Fruit fly (Drosophila melanogaster) whole organism, larva: ENCODE data around the gene E2f1.

Experiments used
- noc ChIP-seq: fragments of 200-800 bp; sonication (Bioruptor generic); optimal IDR thresholded peaks from 3 replicates; lab custom pipeline; 2019; ENCODE audit warnings: missing biosample characterization, mild to moderate bottlenecking, missing genetic modification characterization, moderate library complexity

Gene E2f1

DNA sequence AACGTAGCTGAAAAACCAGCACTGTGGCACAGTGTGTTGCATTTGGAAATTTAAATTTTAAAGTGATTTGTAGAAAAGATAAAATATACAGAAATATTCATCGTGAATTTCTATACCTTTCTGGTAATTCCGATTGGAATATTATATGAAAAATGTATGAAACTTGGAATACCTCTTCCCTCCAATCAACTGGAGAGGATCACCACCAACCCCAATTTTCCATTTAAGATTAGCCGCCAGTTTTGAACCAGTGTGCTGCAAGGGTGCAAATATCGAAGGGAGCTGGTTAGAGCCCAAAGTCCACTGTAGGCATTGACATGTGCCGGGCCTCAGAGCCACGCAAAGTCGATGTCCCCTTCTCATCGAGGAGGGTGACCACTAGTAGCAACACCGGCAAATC lies 17.5 kb downstream of the E2f1 start:
- TF ChIP-seq noc (tag; lab: Kevin White, UChicago), result no peak

- no peak for TF ChIP-seq noc (tag; lab: Kevin White, UChicago)
Measured at dm6 chr3R:21642301-21642700, 18.4 kb downstream of the E2f1 start.

- TF ChIP-seq noc (tag; lab: Kevin White, UChicago), result no peak
Measured at dm6 chr3R:21641517-21642137, 19.0 kb downstream of the E2f1 start.

DNA sequence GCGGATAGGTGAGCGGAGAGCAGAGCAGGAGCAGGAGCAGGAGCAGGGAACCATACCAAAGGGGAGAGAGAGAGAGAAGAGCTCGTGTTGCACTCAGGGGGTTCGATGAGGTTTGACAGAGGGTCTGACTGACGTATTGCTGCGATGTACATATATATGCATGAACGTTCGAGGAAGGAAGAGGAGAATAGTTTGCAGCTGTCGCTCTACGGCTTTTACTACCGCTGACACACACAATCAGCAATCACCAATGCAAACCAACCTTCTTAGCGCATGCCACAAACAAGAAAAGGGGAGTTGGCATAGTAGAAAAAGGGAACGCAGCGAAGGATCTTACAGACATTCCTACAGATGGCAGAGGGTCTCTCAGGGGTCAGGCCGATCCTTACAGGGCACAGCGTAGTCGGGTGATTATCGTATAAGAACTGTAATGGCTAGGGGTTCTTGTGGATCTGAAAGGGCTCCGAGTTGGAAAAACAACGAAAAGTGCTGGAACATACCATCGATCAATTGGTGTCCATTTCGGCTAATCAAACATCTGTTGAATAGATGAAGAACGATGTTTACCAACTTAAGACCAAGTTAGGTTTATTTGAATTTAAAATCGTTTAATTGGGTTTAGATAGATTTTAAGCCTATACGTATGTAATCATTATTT lies 20.2 kb downstream of the E2f1 start:
- TF ChIP-seq noc (tag; lab: Kevin White, UChicago), result no peak

dm6 chr3R:21638437-21638836 lies 22.2 kb downstream of the E2f1 start:
- TF ChIP-seq noc (tag; lab: Kevin White, UChicago), result no peak

DNA sequence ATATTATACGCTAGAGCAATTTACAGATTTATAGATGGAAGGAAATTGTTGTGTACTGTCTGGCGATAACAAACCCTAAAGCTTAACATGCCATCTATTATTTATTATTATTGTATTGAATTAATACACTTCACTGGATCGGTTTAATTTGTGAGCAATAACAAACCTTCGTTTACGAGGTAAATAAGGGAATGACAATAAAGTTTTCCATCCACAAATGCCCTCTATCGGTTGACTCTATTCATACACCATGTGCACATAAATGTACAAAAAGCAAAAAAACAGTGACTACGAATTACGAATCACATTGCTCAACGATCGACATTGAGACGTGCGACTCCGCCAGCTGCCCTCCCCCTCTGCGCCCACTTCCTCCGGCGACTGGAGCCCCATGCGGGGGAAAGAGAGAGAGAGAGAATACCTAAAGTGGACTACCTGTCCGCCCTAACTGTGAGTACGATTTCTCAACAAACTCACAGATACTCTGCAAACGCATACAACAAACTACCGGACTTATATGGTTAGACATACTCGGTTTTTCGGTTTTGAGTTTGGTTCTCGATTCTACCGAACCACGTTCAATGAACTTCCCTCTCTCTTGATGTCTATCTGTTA lies 23.7 kb downstream of the E2f1 start:
- no peak for TF ChIP-seq noc (tag; lab: Kevin White, UChicago)

- no peak for TF ChIP-seq noc (tag; lab: Kevin White, UChicago)
Measured at dm6 chr3R:21635975-21636678, 24.5 kb downstream of the E2f1 start.

DNA sequence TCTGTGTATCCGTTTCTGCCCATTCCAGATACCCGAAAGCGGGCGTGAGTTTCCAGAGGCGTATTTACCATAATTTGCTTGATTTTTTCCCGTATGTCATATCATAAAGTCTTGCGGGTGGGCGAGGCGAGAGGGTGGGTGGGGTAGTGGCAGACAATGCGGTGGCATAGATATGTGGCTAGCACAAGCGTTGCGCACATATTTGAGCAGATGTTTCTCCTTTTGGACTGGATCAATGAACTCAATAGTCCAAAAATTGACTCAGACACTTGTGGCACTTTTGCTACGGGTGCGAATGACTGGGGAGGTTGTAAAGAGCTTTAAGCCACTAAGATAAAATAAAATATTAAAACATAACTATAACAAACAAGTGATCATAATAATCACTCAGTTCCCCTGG lies 25.5 kb downstream of the E2f1 start:
- no peak for TF ChIP-seq noc (tag; lab: Kevin White, UChicago)

DNA sequence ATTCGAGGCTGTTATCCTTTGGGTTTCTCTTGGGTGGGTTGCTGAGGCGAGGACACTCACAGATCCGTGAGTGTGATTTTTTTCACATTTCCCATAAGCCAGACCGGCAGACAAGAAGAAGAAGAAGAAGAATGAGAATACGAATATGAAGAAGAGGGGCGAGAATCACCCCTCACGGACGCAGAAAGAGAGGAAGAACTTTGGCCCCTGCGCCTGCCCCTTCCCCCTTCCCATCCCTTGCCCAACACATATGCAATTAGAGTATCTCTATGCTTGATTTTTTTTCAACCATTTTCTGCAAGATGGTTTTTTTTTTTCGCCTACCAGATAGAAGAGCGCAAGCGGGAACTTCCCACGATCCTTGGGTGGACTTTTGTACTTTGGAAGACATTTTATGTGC lies 26.0 kb downstream of the E2f1 start:
- no peak for TF ChIP-seq noc (tag; lab: Kevin White, UChicago)

dm6 chr3R:21633781-21634102 lies 26.9 kb downstream of the E2f1 start:
- no peak for TF ChIP-seq noc (tag; lab: Kevin White, UChicago)

DNA sequence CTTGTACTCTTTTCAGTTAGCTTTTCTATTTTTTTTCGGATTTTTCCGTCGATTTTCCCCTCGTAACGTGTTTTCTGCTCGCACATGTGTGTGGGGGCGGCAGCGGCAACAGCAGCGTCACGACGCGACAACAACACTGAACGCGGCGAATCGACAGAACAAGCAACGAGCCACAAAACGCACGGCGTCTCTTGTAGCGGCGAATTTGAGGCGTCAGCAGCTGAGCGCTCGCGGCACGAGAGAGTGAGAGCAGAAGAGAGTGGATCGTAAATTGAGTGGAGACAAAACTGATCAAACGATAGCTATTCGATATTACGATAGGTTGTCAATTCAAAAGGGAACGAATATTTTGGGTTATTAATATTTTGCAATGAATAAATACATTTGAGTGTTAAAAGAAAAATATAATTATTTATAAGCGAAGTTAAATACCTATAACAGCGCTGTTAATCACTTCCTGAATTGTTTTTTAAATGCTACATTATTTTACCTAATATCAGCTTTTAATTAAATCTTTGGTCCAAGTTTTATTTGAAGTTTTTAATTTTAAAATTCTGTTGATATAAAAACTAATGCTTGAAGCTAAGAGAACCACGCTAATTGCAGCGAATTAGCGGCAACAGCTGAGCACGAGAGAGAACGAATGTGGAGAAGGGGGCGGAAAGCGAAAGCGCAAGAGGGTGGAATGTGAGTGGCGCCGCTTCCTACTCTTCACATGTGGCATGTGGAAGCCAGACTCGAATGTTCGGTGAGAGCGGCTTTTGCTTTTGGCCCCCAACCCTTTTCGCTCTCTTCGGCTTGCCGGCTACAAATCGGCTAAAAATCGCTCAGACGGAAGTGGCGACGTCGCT lies 27.5 kb downstream of the E2f1 start:
- TF ChIP-seq noc (tag; lab: Kevin White, UChicago), result no peak

- no peak for TF ChIP-seq noc (tag; lab: Kevin White, UChicago)
Measured at dm6 chr3R:21632582-21632929, 28.1 kb downstream of the E2f1 start.

DNA sequence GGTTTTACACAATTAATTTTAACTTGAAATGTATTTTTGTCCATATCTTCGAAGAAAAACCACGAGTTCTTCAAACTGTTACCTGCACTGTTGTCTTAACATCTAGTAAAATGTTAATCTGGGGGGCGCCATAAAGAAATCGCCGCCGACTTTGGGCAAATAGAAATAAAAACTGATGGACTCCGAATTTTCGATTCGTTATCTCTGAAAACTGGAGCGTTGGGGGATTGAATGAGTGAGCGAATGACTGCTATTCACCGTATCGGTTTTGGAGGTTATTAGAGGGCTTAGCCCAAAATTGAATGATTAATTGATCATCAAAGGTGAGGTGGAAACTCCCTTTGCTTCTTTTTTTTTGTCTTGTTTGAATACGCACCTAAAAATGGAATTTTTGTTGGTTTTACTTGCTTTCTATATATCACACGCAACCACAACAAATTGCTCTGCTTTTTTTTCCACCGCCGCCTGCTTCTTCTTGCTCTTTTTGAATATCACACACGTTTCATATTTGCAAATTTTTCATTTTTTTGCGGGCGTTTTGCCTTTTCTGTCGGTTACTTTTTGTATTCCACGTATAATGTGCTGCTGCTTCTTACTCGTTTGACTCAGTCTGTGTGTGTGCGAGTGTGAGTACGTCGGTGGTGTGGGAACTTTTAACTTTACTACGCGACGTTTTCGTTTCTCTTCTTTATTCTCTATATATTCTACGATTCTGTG lies 28.8 kb downstream of the E2f1 start:
- no peak for TF ChIP-seq noc (tag; lab: Kevin White, UChicago)

- no peak for TF ChIP-seq noc (tag; lab: Kevin White, UChicago)
Measured at dm6 chr3R:21630979-21631499, 29.6 kb downstream of the E2f1 start.
